Worm (Caenorhabditis elegans): ENCODE results near the gene ZK1248.17.

- no peak for TF ChIP-seq ama-1 (optimal IDR thresholded peaks at IDR 0.05)
- TF ChIP-seq hmg-4 (GFP tag; optimal IDR thresholded peaks at IDR 0.05) = no peak
- TF ChIP-seq flt-1 (GFP tag; IDR thresholded peaks at IDR 0.05) = no peak
These were observed 6.7 kb upstream of the ZK1248.17 start, which contains the start of gene H41C03.2 for ce11 chrII:5852007-5852406.
